Fruit fly (Drosophila melanogaster) whole organism, prepupa: ENCODE data around the gene vir-1.

ENCODE experiments used
- CG10669 ChIP-seq: fragments of 200-800 bp; sonication (Bioruptor generic); optimal IDR thresholded peaks from 3 replicates; lab custom pipeline; 2018; ENCODE audit warnings: missing biosample characterization, mild to moderate bottlenecking, missing genetic modification characterization, moderate library complexity
- CG11294 ChIP-seq: fragments of 200-800 bp; sonication (Bioruptor generic); IDR thresholded peaks from 2 replicates; pipeline ENCODE4 v1.3.6; 2022; ENCODE audit warnings: missing biosample characterization, missing genetic modification characterization
- CG16779 ChIP-seq: fragments of 200-800 bp; sonication (Bioruptor generic); optimal IDR thresholded peaks from 3 replicates; lab custom pipeline; 2017; ENCODE audit warnings: missing biosample characterization, mild to moderate bottlenecking, missing genetic modification characterization
- CG32006 ChIP-seq: fragments of 200-800 bp; sonication (Bioruptor generic); optimal IDR thresholded peaks from 3 replicates; lab custom pipeline; 2017; ENCODE audit warnings: missing biosample characterization, mild to moderate bottlenecking, missing genetic modification characterization
- CG3919 ChIP-seq: fragments of 200-800 bp; sonication (Bioruptor generic); optimal IDR thresholded peaks from 3 replicates; lab custom pipeline; 2016; ENCODE audit warnings: missing biosample characterization, missing genetic modification characterization
- CG7368 ChIP-seq: fragments of 200-800 bp; sonication (Bioruptor generic); optimal IDR thresholded peaks from 3 replicates; lab custom pipeline; 2016; ENCODE audit warnings: missing biosample characterization, missing genetic modification characterization
- Ets96B ChIP-seq: fragments of 200-800 bp; optimal IDR thresholded peaks from 2 replicates; lab custom pipeline; 2019; ENCODE audit warnings: missing biosample characterization, mild to moderate bottlenecking, missing genetic modification characterization, moderate library complexity
- achi ChIP-seq: fragments of 200-800 bp; sonication (Bioruptor generic); optimal IDR thresholded peaks from 3 replicates; lab custom pipeline; 2016; ENCODE audit warnings: missing biosample characterization, missing genetic modification characterization
- eg ChIP-seq: fragments of 200-800 bp; sonication (Bioruptor generic); IDR thresholded peaks from 3 replicates; pipeline ENCODE4 v1.3.6; 2022; ENCODE audit warnings: missing biosample characterization, missing genetic modification characterization
- fd59A ChIP-seq: fragments of 200-800 bp; sonication (Bioruptor generic); optimal IDR thresholded peaks from 2 replicates; lab custom pipeline; 2017; ENCODE audit warnings: missing biosample characterization, mild to moderate bottlenecking, missing genetic modification characterization, missing genetic modification reagents

- TF ChIP-seq fd59A (no peak), eg (GFP tag; lab: Robert Waterston, UW) (no peak), CG7368 (GFP tag; lab: Kevin White, UChicago) (no peak), Ets96B (no peak), CG3919 (no peak), CG16779 (tag; lab: Kevin White, UChicago) (no peak), CG11294 (GFP tag; lab: Robert Waterston, UW) (no peak), achi (no peak), CG10669 (no peak), CG32006 (GFP tag; lab: Kevin White, UChicago) (no peak)
Measured at dm6 chr2L:12404555-12405077, 18.6 kb downstream of the vir-1 start.
